Worm (Caenorhabditis elegans): Measurements from ENCODE around the gene apy-1.
A peak's percentile ranks its signal among the peaks of the same experiment; 100 is the strongest.

The apy-1 gene

ce11 chrX:7585610-7586259 lies 16.2 kb upstream of the apy-1 start, which contains the start of gene adt-2:
Gene adt-2 (plus strand): TSS chrX:7586209.
- no peak for TF ChIP-seq daf-16 (GFP tag; optimal IDR thresholded peaks at IDR 0.05)
- TF ChIP-seq daf-16 (tag; optimal IDR thresholded peaks at IDR 0.05): no peak
- no peak for TF ChIP-seq ama-1 (optimal IDR thresholded peaks at IDR 0.05)
- TF ChIP-seq mdl-1 (tag; optimal IDR thresholded peaks at IDR 0.05): peak in 1 of 2 experiments; percentile 49
- TF ChIP-seq daf-12 (tag; optimal IDR thresholded peaks at IDR 0.05): no peak
- TF ChIP-seq skn-1 (tag; optimal IDR thresholded peaks at IDR 0.05): no peak
- TF ChIP-seq mep-1 (tag; optimal IDR thresholded peaks at IDR 0.05): peak; percentile 55
- TF ChIP-seq nhr-28 (tag; optimal IDR thresholded peaks at IDR 0.05): peak; percentile 77
- peak; percentile 46 for TF ChIP-seq hlh-30 (tag; optimal IDR thresholded peaks at IDR 0.05; ENCODE audit: insufficient read depth)
- TF ChIP-seq T26A8.4 (GFP tag; IDR thresholded peaks at IDR 0.05): no peak
- TF ChIP-seq lsy-2 (tag; optimal IDR thresholded peaks at IDR 0.05): peak in 1 of 2 experiments; percentile 29
- TF ChIP-seq hlh-11 (tag; optimal IDR thresholded peaks at IDR 0.05): peak; percentile 25
- no peak for TF ChIP-seq hmg-1.1 (GFP tag; IDR thresholded peaks at IDR 0.05)
- TF ChIP-seq nhr-25 (tag; optimal IDR thresholded peaks at IDR 0.05; ENCODE audit: borderline replicate concordance, insufficient read depth): peak; percentile 32

DNA sequence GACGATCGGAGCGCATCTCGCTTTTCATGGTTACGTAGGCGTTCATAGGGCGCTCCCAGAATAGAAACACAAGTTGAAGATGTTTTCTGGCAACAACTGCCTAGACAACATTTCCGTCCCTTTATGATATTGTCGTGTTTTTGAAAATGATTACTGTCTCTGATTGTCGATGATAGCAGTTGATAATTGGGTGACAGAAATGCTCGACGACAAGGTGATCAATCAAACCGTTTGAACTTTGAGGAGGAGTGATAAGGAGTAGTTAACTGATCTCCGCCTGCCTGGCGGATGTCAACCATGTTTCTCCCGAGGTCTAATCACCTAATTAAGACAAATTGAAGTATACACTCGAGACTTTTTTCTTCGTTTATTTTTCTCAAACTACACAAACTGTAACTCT lies 14.4 kb upstream of the apy-1 start:
- TF ChIP-seq sdz-12 (GFP tag; optimal IDR thresholded peaks at IDR 0.05): no peak
- TF ChIP-seq ZK546.5 (tag; optimal IDR thresholded peaks at IDR 0.05): no peak
- TF ChIP-seq aly-2 (tag; optimal IDR thresholded peaks at IDR 0.05): no peak
- no peak for TF ChIP-seq T20F7.1 (GFP tag; optimal IDR thresholded peaks at IDR 0.05)
- peak in 1 of 2 experiments; percentile 95 for TF ChIP-seq unc-62 (GFP tag; optimal IDR thresholded peaks at IDR 0.05 in 1 of 2)
- no peak for TF ChIP-seq unc-62 (tag; optimal IDR thresholded peaks at IDR 0.05)

DNA sequence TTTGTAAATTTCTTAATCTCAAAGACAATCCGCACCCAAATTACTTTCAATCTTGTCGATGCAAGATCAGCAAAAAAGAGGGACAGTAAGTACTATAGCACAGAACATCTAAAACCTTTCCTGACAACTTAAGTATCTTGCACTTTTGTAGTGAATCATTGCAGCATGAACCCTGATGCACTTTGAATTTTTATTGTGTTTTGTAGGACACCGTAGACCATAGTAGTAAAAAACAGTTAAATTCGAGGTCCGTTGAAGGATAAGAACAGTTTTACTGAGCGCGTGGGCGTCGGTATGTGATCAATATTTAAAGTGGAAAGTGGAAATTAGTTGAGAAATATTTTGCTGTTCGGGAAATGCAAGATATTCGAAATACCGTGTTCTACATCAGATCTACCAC lies 12.7 kb upstream of the apy-1 start:
- TF ChIP-seq F49E8.2 (tag; optimal IDR thresholded peaks at IDR 0.05; ENCODE audit: borderline replicate concordance) (no peak), unc-62 (GFP tag; optimal IDR thresholded peaks at IDR 0.05 in 1 of 2) (peak in 1 of 2 experiments; percentile 91), unc-62 (tag; optimal IDR thresholded peaks at IDR 0.05) (no peak)

- TF ChIP-seq lsy-2 (tag; optimal IDR thresholded peaks at IDR 0.05): peak in 1 of 2 experiments; percentile 30
- no peak for TF ChIP-seq lin-13 (GFP tag; optimal IDR thresholded peaks at IDR 0.05)
- TF ChIP-seq hif-1 (tag; optimal IDR thresholded peaks at IDR 0.05): no peak
- no peak for TF ChIP-seq F26F4.8 (GFP tag; conservative IDR thresholded peaks at IDR 0.05)
- TF ChIP-seq lin-15B (tag; optimal IDR thresholded peaks at IDR 0.05): no peak
- no peak for TF ChIP-seq ceh-44 (GFP tag; IDR thresholded peaks at IDR 0.05)
- no peak for TF ChIP-seq nhr-11 (tag; optimal IDR thresholded peaks at IDR 0.05)
- TF ChIP-seq lim-7 (GFP tag; IDR thresholded peaks at IDR 0.05): no peak
- no peak for TF ChIP-seq jun-1 (tag; optimal IDR thresholded peaks at IDR 0.05)
- no peak for TF ChIP-seq unc-62 (GFP tag; optimal IDR thresholded peaks at IDR 0.05 in 1 of 2)
- TF ChIP-seq unc-62 (tag; optimal IDR thresholded peaks at IDR 0.05): no peak
- no peak for TF ChIP-seq daf-16 (GFP tag; optimal IDR thresholded peaks at IDR 0.05)
- TF ChIP-seq daf-16 (tag; optimal IDR thresholded peaks at IDR 0.05): peak; percentile 57
- TF ChIP-seq pha-4 (GFP tag; IDR thresholded peaks at IDR 0.05): peak; percentile 48; the same call in 1 of the 2 replicates
- no peak for TF ChIP-seq pha-4 (tag; optimal IDR thresholded peaks at IDR 0.05)
- TF ChIP-seq F44E2.7 (GFP tag; IDR thresholded peaks at IDR 0.05): no peak
- TF ChIP-seq zip-11 (GFP tag; IDR thresholded peaks at IDR 0.05): no peak
- TF ChIP-seq hlh-30 (tag; optimal IDR thresholded peaks at IDR 0.05; ENCODE audit: insufficient read depth): peak; percentile 47
- 0 out of 2 replicates have a peak, but pooled peaks have one; percentile 49 for TF ChIP-seq php-3 (GFP tag; IDR thresholded peaks at IDR 0.05)
- TF ChIP-seq lin-39 (tag; optimal IDR thresholded peaks at IDR 0.05): no peak
- no peak for TF ChIP-seq F49E8.2 (tag; optimal IDR thresholded peaks at IDR 0.05; ENCODE audit: borderline replicate concordance)
- no peak for TF ChIP-seq ztf-11 (tag; optimal IDR thresholded peaks at IDR 0.05)
- peak; percentile 58; the same call in 1 of the 2 replicates for TF ChIP-seq zfp-3 (GFP tag; conservative IDR thresholded peaks at IDR 0.05)
- no peak for TF ChIP-seq madf-9 (GFP tag; conservative IDR thresholded peaks at IDR 0.05)
- no peak for TF ChIP-seq zag-1 (tag; optimal IDR thresholded peaks at IDR 0.05)
- TF ChIP-seq vab-7 (GFP tag; IDR thresholded peaks at IDR 0.05): no peak
- peak; percentile 85 for TF ChIP-seq nhr-28 (tag; optimal IDR thresholded peaks at IDR 0.05)
- peak; percentile 69 for TF ChIP-seq mxl-3 (GFP tag; optimal IDR thresholded peaks at IDR 0.05)
- no peak for TF ChIP-seq F10B5.3 (tag; optimal IDR thresholded peaks at IDR 0.05)
- TF ChIP-seq dmd-6 (GFP tag; IDR thresholded peaks at IDR 0.05): peak; percentile 96
- TF ChIP-seq unc-39 (tag; optimal IDR thresholded peaks at IDR 0.05): no peak
Measured at ce11 chrX:7578308-7578707, 8.8 kb upstream of the apy-1 start.

All from whole organism, L4 larva.